Worm (Caenorhabditis elegans): ENCODE measurements around the gene Y69H2.3.

DNA sequence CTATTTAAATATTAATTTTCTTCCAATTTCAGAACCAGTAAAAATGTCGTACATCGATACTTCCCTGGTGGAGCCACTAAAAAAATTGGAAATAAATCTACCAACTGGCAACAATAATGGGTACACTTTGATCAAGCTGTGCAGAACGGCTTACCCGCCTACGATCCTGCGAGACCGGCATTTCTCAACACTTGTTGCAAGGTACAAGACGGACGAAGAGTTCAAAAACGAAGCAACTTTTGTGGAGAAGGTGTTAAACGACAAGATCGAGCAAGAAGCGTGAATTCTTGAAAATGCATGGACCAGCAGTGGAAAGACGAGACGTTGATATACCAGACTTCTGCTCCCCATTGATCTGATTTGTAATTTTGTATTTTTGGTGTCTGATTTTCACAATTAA, 47.4 kb upstream of the Y69H2.3 start:
- no peak for TF ChIP-seq dpl-1 (GFP tag; optimal IDR thresholded peaks at IDR 0.05)
- TF ChIP-seq lin-15B (tag; optimal IDR thresholded peaks at IDR 0.05) = no peak
- no peak for TF ChIP-seq nhr-237 (tag; optimal IDR thresholded peaks at IDR 0.05)
- TF ChIP-seq pha-4 (GFP tag; IDR thresholded peaks at IDR 0.05) = no peak
- no peak for TF ChIP-seq pha-4 (tag; optimal IDR thresholded peaks at IDR 0.05)
- TF ChIP-seq nhr-41 (GFP tag; IDR thresholded peaks at IDR 0.05) = no peak

All from whole organism, L4 larva.